Fruit fly (Drosophila melanogaster) whole organism, adult: ENCODE measurements around the gene CG14974.

ENCODE experiments used
- CG12768 ChIP-seq: fragments of 200-800 bp; sonication (Bioruptor generic); optimal IDR thresholded peaks from 2 replicates; lab custom pipeline; 2017; ENCODE audit warnings: missing biosample characterization, missing genetic modification characterization, mild to moderate bottlenecking, moderate library complexity, missing genetic modification reagents
- CG1620 ChIP-seq: fragments of 200-800 bp; sonication (Bioruptor generic); optimal IDR thresholded peaks from 2 replicates; lab custom pipeline; 2016; ENCODE audit warnings: missing biosample characterization, missing genetic modification characterization
- CG5204 ChIP-seq: fragments of 200-800 bp; sonication (Bioruptor generic); optimal IDR thresholded peaks from 2 replicates; lab custom pipeline; 2016; ENCODE audit warnings: missing biosample characterization, missing genetic modification characterization
- Crg-1 ChIP-seq: fragments of 200-800 bp; sonication (Bioruptor generic); optimal IDR thresholded peaks from 2 replicates; lab custom pipeline; 2016; ENCODE audit warnings: missing biosample characterization, missing genetic modification characterization
- Mnt ChIP-seq: fragments of 200-800 bp; sonication (Bioruptor generic); optimal IDR thresholded peaks from 2 replicates; lab custom pipeline; 2016; ENCODE audit warnings: missing biosample characterization, mild to moderate bottlenecking, missing genetic modification characterization
- bab1 ChIP-seq: fragments of 200-800 bp; sonication (Bioruptor generic); optimal IDR thresholded peaks from 3 replicates; lab custom pipeline; 2019; ENCODE audit warnings: missing biosample characterization, mild to moderate bottlenecking, missing genetic modification characterization, moderate library complexity
- kay ChIP-seq: fragments of 200-800 bp; sonication (Bioruptor generic); peaks from one replicate; lab custom pipeline; 2016; ENCODE audit warnings: missing biosample characterization, missing genetic modification characterization, borderline replicate concordance

dm6 chr3L:3639324-3639723 is 18.5 kb upstream of the CG14974 start:
- no peak for TF ChIP-seq Mnt
- no peak for TF ChIP-seq CG5204 (GFP tag; lab: Kevin White, UChicago)
- TF ChIP-seq Crg-1 (GFP tag; lab: Kevin White, UChicago): no peak
- TF ChIP-seq bab1 (GFP tag; lab: Kevin White, UChicago): no peak
- TF ChIP-seq CG1620: no peak
- no peak for TF ChIP-seq CG12768 (GFP tag; lab: Kevin White, UChicago)
- TF ChIP-seq kay (GFP tag; lab: Kevin White, UChicago): no peak
